Fruit fly (Drosophila melanogaster) whole organism, embryonic: Measurements from ENCODE around the gene CG33158.

Experiments
- Aef1 ChIP-seq: fragments of 200-800 bp; sonication (Bioruptor generic); IDR thresholded peaks from 3 replicates; pipeline ENCODE4 v1.3.6; 2022; ENCODE audit warnings: missing biosample characterization, missing genetic modification characterization
- Atf3 ChIP-seq: fragments of 200-800 bp; sonication (Bioruptor generic); optimal IDR thresholded peaks from 3 replicates; lab custom pipeline; 2016; ENCODE audit warnings: missing biosample characterization, missing genetic modification characterization
- CG10209 ChIP-seq: fragments of 200-800 bp; sonication (Bioruptor generic); optimal IDR thresholded peaks from 3 replicates; lab custom pipeline; 2017; ENCODE audit warnings: missing biosample characterization, mild to moderate bottlenecking, missing genetic modification characterization, missing genetic modification reagents
- CG10274 ChIP-seq: fragments of 200-800 bp; sonication (Bioruptor generic); optimal IDR thresholded peaks from 3 replicates; lab custom pipeline; 2017; ENCODE audit warnings: missing biosample characterization, mild to moderate bottlenecking, missing genetic modification characterization
- CG13894 ChIP-seq: fragments of 200-800 bp; sonication (Bioruptor generic); optimal IDR thresholded peaks from 3 replicates; lab custom pipeline; 2018; ENCODE audit warnings: missing biosample characterization, mild to moderate bottlenecking, missing genetic modification characterization, moderate library complexity
- CG16779 ChIP-seq: fragments of 200-800 bp; sonication (Bioruptor generic); IDR thresholded peaks from 2 replicates; pipeline ENCODE4 v1.3.6; 2022; ENCODE audit warnings: missing biosample characterization, missing genetic modification characterization
- CG17359 ChIP-seq: fragments of 200-800 bp; sonication (Bioruptor generic); optimal IDR thresholded peaks from 3 replicates; lab custom pipeline; 2018; ENCODE audit warnings: missing biosample characterization, mild to moderate bottlenecking, missing genetic modification characterization, moderate library complexity
- CG17802 ChIP-seq: fragments of 200-800 bp; sonication (Bioruptor generic); optimal IDR thresholded peaks from 2 replicates; lab custom pipeline; 2018; ENCODE audit warnings: missing biosample characterization, mild to moderate bottlenecking, missing genetic modification characterization, moderate library complexity
- CG18599 ChIP-seq: fragments of 200-800 bp; sonication (Bioruptor generic); optimal IDR thresholded peaks from 3 replicates; lab custom pipeline; 2017; ENCODE audit warnings: missing biosample characterization, missing genetic modification characterization, mild to moderate bottlenecking, moderate library complexity, missing genetic modification reagents
- CG2202 ChIP-seq: fragments of 200-800 bp; sonication (Bioruptor generic); optimal IDR thresholded peaks from 2 replicates; lab custom pipeline; 2018; ENCODE audit warnings: missing biosample characterization, mild to moderate bottlenecking, missing genetic modification characterization
- CG34376 ChIP-seq: fragments of 200-800 bp; sonication (Bioruptor generic); optimal IDR thresholded peaks from 2 replicates; lab custom pipeline; 2018; ENCODE audit warnings: missing biosample characterization, mild to moderate bottlenecking, missing genetic modification characterization
- CG3995 ChIP-seq: fragments of 200-800 bp; sonication (Bioruptor generic); optimal IDR thresholded peaks from 3 replicates; lab custom pipeline; 2016; ENCODE audit warnings: missing biosample characterization, missing genetic modification characterization
- CG6254 ChIP-seq: fragments of 200-800 bp; sonication (Bioruptor generic); optimal IDR thresholded peaks from 3 replicates; lab custom pipeline; 2017; ENCODE audit warnings: mild to moderate bottlenecking, missing biosample characterization, missing genetic modification reagents, missing genetic modification characterization
- CG6765 ChIP-seq: fragments of 200-800 bp; sonication (Bioruptor generic); optimal IDR thresholded peaks from 3 replicates; lab custom pipeline; 2017; ENCODE audit warnings: missing biosample characterization, mild to moderate bottlenecking, missing genetic modification characterization
- CG9876 ChIP-seq: fragments of 200-800 bp; sonication (Bioruptor generic); optimal IDR thresholded peaks from 2 replicates; lab custom pipeline; 2016; ENCODE audit warnings: missing biosample characterization, missing genetic modification characterization
- CTCF ChIP-seq: fragments of 200-800 bp; sonication (Bioruptor generic); optimal IDR thresholded peaks from 2 replicates; lab custom pipeline; 2017; ENCODE audit warnings: missing biosample characterization, mild to moderate bottlenecking, missing genetic modification characterization, moderate library complexity
- D19B ChIP-seq: fragments of 200-800 bp; sonication (Bioruptor generic); optimal IDR thresholded peaks from 2 replicates; lab custom pipeline; 2017; ENCODE audit warnings: missing biosample characterization, mild to moderate bottlenecking, missing genetic modification characterization
- Elba2 ChIP-seq: fragments of 200-800 bp; sonication (Bioruptor generic); optimal IDR thresholded peaks from 3 replicates; lab custom pipeline; 2016; ENCODE audit warnings: missing biosample characterization, missing genetic modification characterization
- Jarid2 ChIP-seq: fragments of 200-800 bp; sonication (Bioruptor generic); optimal IDR thresholded peaks from 3 replicates; lab custom pipeline; 2017; ENCODE audit warnings: mild to moderate bottlenecking, missing biosample characterization, missing genetic modification reagents, missing genetic modification characterization
- Kr ChIP-seq: fragments of 200-800 bp; sonication (Bioruptor generic); optimal IDR thresholded peaks from 2 replicates; lab custom pipeline; 2017; ENCODE audit warnings: missing biosample characterization, mild to moderate bottlenecking, missing genetic modification characterization
- Mes4 ChIP-seq: fragments of 200-800 bp; sonication (Bioruptor generic); optimal IDR thresholded peaks from 2 replicates; lab custom pipeline; 2016; ENCODE audit warnings: missing biosample characterization, missing genetic modification characterization
- Mrtf ChIP-seq: fragments of 200-800 bp; sonication (Bioruptor generic); IDR thresholded peaks from 3 replicates; pipeline ENCODE4 v1.3.6; 2022; ENCODE audit warnings: missing biosample characterization, missing genetic modification characterization
- NC2β ChIP-seq: fragments of 200-800 bp; sonication (Bioruptor generic); optimal IDR thresholded peaks from 2 replicates; lab custom pipeline; 2016; ENCODE audit warnings: missing biosample characterization, missing genetic modification characterization
- NfI ChIP-seq: fragments of 200-800 bp; sonication (Bioruptor generic); optimal IDR thresholded peaks from 3 replicates; lab custom pipeline; 2018; ENCODE audit warnings: missing biosample characterization, mild to moderate bottlenecking, missing genetic modification characterization, moderate library complexity
- Sin3A ChIP-seq: fragments of >200 bp; optimal IDR thresholded peaks from 2 replicates; lab custom pipeline; 2018
- Sox102F ChIP-seq: fragments of 200-800 bp; sonication (Bioruptor generic); optimal IDR thresholded peaks from 2 replicates; lab custom pipeline; 2018; ENCODE audit warnings: missing biosample characterization, mild to moderate bottlenecking, missing genetic modification characterization, moderate library complexity
- Trl ChIP-seq, 3 experiments: fragments of >200 bp in 2 of 3; fragments of 200-800 bp in 1 of 3; sonication (Bioruptor generic) in 1 of 3; optimal IDR thresholded peaks; 2 replicates in 1 of 3; 3 replicates in 2 of 3; lab custom pipeline; 2016 to 2017; ENCODE audit warnings: missing biosample characterization in 1 of 3, missing genetic modification characterization in 1 of 3
- aop ChIP-seq: fragments of 200-800 bp; sonication (Bioruptor generic); IDR thresholded peaks from 2 replicates; pipeline ENCODE4 v1.3.6; 2022; ENCODE audit warnings: missing biosample characterization, missing genetic modification characterization
- ato ChIP-seq: fragments of 200-800 bp; sonication (Bioruptor generic); IDR thresholded peaks from 2 replicates; pipeline ENCODE4 v1.3.6; 2022; ENCODE audit warnings: missing biosample characterization, missing genetic modification characterization; ENCODE audit not compliant: partially characterized antibody
- bcd ChIP-seq: fragments of 200-800 bp; sonication (Bioruptor generic); optimal IDR thresholded peaks from 2 replicates; lab custom pipeline; 2017; ENCODE audit warnings: missing biosample characterization, mild to moderate bottlenecking, missing genetic modification characterization
- cas ChIP-seq: fragments of 200-800 bp; sonication (Bioruptor generic); IDR thresholded peaks from 2 replicates; pipeline ENCODE4 v1.3.6; 2022; ENCODE audit warnings: missing biosample characterization, missing genetic modification characterization
- dm ChIP-seq: fragments of 200-800 bp; sonication (Bioruptor generic); optimal IDR thresholded peaks from 3 replicates; lab custom pipeline; 2016; ENCODE audit warnings: missing biosample characterization, missing genetic modification characterization
- en ChIP-seq: fragments of 200-800 bp; sonication (Bioruptor generic); optimal IDR thresholded peaks from 2 replicates; lab custom pipeline; 2016; ENCODE audit warnings: missing biosample characterization, missing genetic modification characterization
- ftz-f1 ChIP-seq: fragments of 200-800 bp; sonication (Bioruptor generic); optimal IDR thresholded peaks from 2 replicates; lab custom pipeline; 2016; ENCODE audit warnings: missing biosample characterization, missing genetic modification characterization
- gfzf ChIP-seq: fragments of 200-800 bp; sonication (Bioruptor generic); optimal IDR thresholded peaks from 2 replicates; lab custom pipeline; 2016; ENCODE audit warnings: missing biosample characterization, mild to moderate bottlenecking, missing genetic modification characterization, moderate library complexity
- gsb ChIP-seq: fragments of 200-800 bp; sonication (Bioruptor generic); IDR thresholded peaks from 2 replicates; pipeline ENCODE4 v1.3.6; 2022; ENCODE audit warnings: missing biosample characterization, missing genetic modification characterization
- jumu ChIP-seq: fragments of 200-800 bp; sonication (Bioruptor generic); optimal IDR thresholded peaks from 3 replicates; lab custom pipeline; 2016; ENCODE audit warnings: missing biosample characterization, missing genetic modification characterization
- kah ChIP-seq: fragments of 200-800 bp; sonication (Bioruptor generic); optimal IDR thresholded peaks from 2 replicates; lab custom pipeline; 2018; ENCODE audit warnings: missing biosample characterization, mild to moderate bottlenecking, missing genetic modification characterization
- lov ChIP-seq, 2 experiments: fragments of 200-800 bp in 1 of 2; fragments of >200 bp in 1 of 2; sonication (Bioruptor generic) in 1 of 2; IDR thresholded peaks in 1 of 2; optimal IDR thresholded peaks in 1 of 2; 2 replicates in 1 of 2; 3 replicates in 1 of 2; pipeline versions ENCODE4 v1.3.6 to Lab custom; 2017 to 2022; ENCODE audit warnings: missing biosample characterization in 1 of 2, missing genetic modification characterization in 1 of 2
- mirr ChIP-seq: fragments of 200-800 bp; sonication (Bioruptor generic); optimal IDR thresholded peaks from 3 replicates; lab custom pipeline; 2018; ENCODE audit warnings: missing biosample characterization, mild to moderate bottlenecking, missing genetic modification characterization
- nmo ChIP-seq: fragments of 200-800 bp; sonication (Bioruptor generic); optimal IDR thresholded peaks from 2 replicates; lab custom pipeline; 2018; ENCODE audit warnings: missing biosample characterization, mild to moderate bottlenecking, missing genetic modification characterization, moderate library complexity
- onecut ChIP-seq: fragments of 200-800 bp; sonication (Bioruptor generic); IDR thresholded peaks from 2 replicates; pipeline ENCODE4 v1.3.6; 2022; ENCODE audit warnings: missing biosample characterization, missing genetic modification characterization
- otp ChIP-seq: fragments of 200-800 bp; sonication (Bioruptor generic); IDR thresholded peaks from 3 replicates; pipeline ENCODE4, ENCODE4 v1.3.6; 2022; ENCODE audit warnings: missing biosample characterization, missing genetic modification characterization
- p53 ChIP-seq: fragments of 200-800 bp; sonication (Bioruptor generic); optimal IDR thresholded peaks from 2 replicates; lab custom pipeline; 2016; ENCODE audit warnings: missing biosample characterization, missing genetic modification characterization
- run ChIP-seq: fragments of 200-800 bp; sonication (Bioruptor generic); optimal IDR thresholded peaks from 3 replicates; lab custom pipeline; 2018; ENCODE audit warnings: missing biosample characterization, mild to moderate bottlenecking, missing genetic modification characterization
- sens-2 ChIP-seq: fragments of 200-800 bp; sonication (Bioruptor generic); IDR thresholded peaks from 2 replicates; pipeline ENCODE4 v1.3.6; 2022; ENCODE audit warnings: missing biosample characterization, missing genetic modification characterization
- slbo ChIP-seq: fragments of 200-800 bp; sonication (Bioruptor generic); IDR thresholded peaks from 2 replicates; pipeline ENCODE4 v1.3.6; 2022; ENCODE audit warnings: missing biosample characterization, missing genetic modification characterization
- tgo ChIP-seq: fragments of 200-800 bp; sonication (Bioruptor generic); IDR thresholded peaks from 3 replicates; pipeline ENCODE4 v1.3.6; 2022; ENCODE audit warnings: missing biosample characterization, missing genetic modification characterization
- ttk ChIP-seq: fragments of 200-800 bp; sonication (Bioruptor generic); IDR thresholded peaks from 2 replicates; pipeline ENCODE4 v2.1.2; 2022; ENCODE audit warnings: missing biosample characterization, missing genetic modification characterization
- wdn ChIP-seq: fragments of 200-800 bp; sonication (Bioruptor generic); IDR thresholded peaks from 2 replicates; pipeline ENCODE4 v1.3.6; 2022; ENCODE audit warnings: missing biosample characterization, missing genetic modification characterization
- z ChIP-seq: fragments of 200-800 bp; sonication (Bioruptor generic); IDR thresholded peaks from 3 replicates; pipeline ENCODE4 v1.3.6; 2022; ENCODE audit warnings: missing biosample characterization, missing genetic modification characterization

CG33158 gene

DNA sequence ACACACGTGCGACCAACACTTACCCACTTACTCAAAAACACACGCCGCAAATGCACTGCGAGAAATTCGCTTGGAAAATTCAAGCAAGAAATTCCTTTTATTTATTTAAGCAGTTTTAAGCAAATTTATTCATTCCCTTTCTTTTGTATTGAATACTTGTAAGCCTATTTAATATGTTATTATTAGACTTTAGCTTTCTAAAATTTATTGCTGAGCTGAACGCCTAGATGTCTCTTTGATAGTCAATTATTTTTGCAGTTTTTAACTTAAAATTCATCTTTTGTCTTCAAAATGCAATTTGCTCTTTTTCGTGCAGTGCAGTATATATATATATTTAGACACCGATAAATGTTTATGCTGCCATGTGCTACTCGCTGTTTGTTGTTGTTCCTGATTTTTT, 114.5 kb downstream of the CG33158 start (continued):
- TF ChIP-seq CG9876 (peak; percentile 46), sens-2 (GFP tag; lab: Robert Waterston, UW) (no peak), CG16779 (GFP tag; lab: Robert Waterston, UW) (no peak), Trl (optimal IDR thresholded peaks at IDR 0.05; lab: Kevin White, UChicago) (no peak), Trl (GFP tag; optimal IDR thresholded peaks at IDR 0.05; lab: Kevin White, UChicago) (peak; percentile 53), jumu (GFP tag; lab: Kevin White, UChicago) (peak; percentile 67), NC2β (peak; percentile 39), CG6765 (peak; percentile 40), CG2202 (tag; lab: Kevin White, UChicago) (peak; percentile 67), CG6254 (peak; percentile 57), nmo (peak; percentile 91), Atf3 (peak; percentile 58), ato (GFP tag; lab: Robert Waterston, UW) (no peak), Elba2 (GFP tag; lab: Kevin White, UChicago) (no peak), CG18599 (peak; percentile 84), cas (GFP tag; lab: Robert Waterston, UW) (no peak), CG10209 (peak; percentile 81), CG13894 (tag; lab: Kevin White, UChicago) (peak; percentile 51), Jarid2 (GFP tag; lab: Kevin White, UChicago) (peak; percentile 27), onecut (GFP tag; lab: Robert Waterston, UW) (peak; percentile 53), en (peak; percentile 43), Mes4 (peak; percentile 57), slbo (GFP tag; lab: Robert Waterston, UW) (peak; percentile 71), run (tag; lab: Kevin White, UChicago) (peak; percentile 61), CG10274 (GFP tag; lab: Kevin White, UChicago) (peak; percentile 58), bcd (GFP tag; lab: Kevin White, UChicago) (peak; percentile 87), CG17359 (tag; lab: Kevin White, UChicago) (peak; percentile 80), CG17802 (tag; lab: Kevin White, UChicago) (peak; percentile 53), D19B (GFP tag; lab: Kevin White, UChicago) (peak; percentile 53), ttk (GFP tag; lab: Robert Waterston, UW) (peak; percentile 44; the same call in 1 of the 2 replicates), Mrtf (GFP tag; lab: Robert Waterston, UW) (no peak; the same call in 2 of the 3 replicates), NfI (GFP tag; lab: Kevin White, UChicago) (peak; percentile 85), Sin3A (lab: Kevin White, UChicago) (no peak), p53 (GFP tag; lab: Kevin White, UChicago) (no peak), wdn (peak; percentile 69; the same call in 1 of the 2 replicates), gsb (peak; percentile 57), Kr (GFP tag; lab: Kevin White, UChicago) (no peak), aop (GFP tag; lab: Robert Waterston, UW) (no peak), tgo (GFP tag; lab: Robert Waterston, UW) (peak; percentile 67; the same call in 2 of the 3 replicates), otp (GFP tag; lab: Robert Waterston, UW) (peak; percentile 49; the same call in 1 of the 3 replicates), mirr (no peak), Sox102F (GFP tag; lab: Kevin White, UChicago) (peak; percentile 88), z (GFP tag; lab: Robert Waterston, UW) (no peak), kah (GFP tag; lab: Kevin White, UChicago) (peak; percentile 53), gfzf (GFP tag; lab: Kevin White, UChicago) (no peak), Aef1 (GFP tag; lab: Robert Waterston, UW) (peak; percentile 77), ftz-f1 (GFP tag; lab: Kevin White, UChicago) (no peak), CG34376 (GFP tag; lab: Kevin White, UChicago) (peak; percentile 26), CTCF (GFP tag; lab: Kevin White, UChicago) (peak; percentile 17), CG3995 (GFP tag; lab: Kevin White, UChicago) (peak; percentile 15), lov (optimal IDR thresholded peaks at IDR 0.05; lab: Kevin White, UChicago) (no peak), lov (GFP tag; IDR thresholded peaks at IDR 0.05; lab: Robert Waterston, UW) (0 out of 3 replicates have a peak, but pooled peaks have one; percentile 35), dm (GFP tag; lab: Kevin White, UChicago) (peak; percentile 49)
